Fruit fly (Drosophila melanogaster): Measurements from ENCODE around the gene Mp.

- no peak for TF ChIP-seq Hmx (GFP tag; optimal IDR thresholded peaks at IDR 0.05)
- TF ChIP-seq CG10147 (GFP tag; optimal IDR thresholded peaks at IDR 0.05) = no peak
- TF ChIP-seq grn (GFP tag; optimal IDR thresholded peaks at IDR 0.05) = no peak
- TF ChIP-seq so (GFP tag; IDR thresholded peaks at IDR 0.05) = no peak
- TF ChIP-seq CG1832 (GFP tag; optimal IDR thresholded peaks at IDR 0.05) = no peak
- TF ChIP-seq CG34224 (GFP tag; IDR thresholded peaks at IDR 0.05; ENCODE audit: partially characterized antibody) = no peak
- TF ChIP-seq ro (GFP tag; IDR thresholded peaks at IDR 0.05) = no peak
- no peak for TF ChIP-seq CG1603 (tag; optimal IDR thresholded peaks at IDR 0.05)
- no peak for TF ChIP-seq CG11093 (GFP tag; IDR thresholded peaks at IDR 0.05)
- TF ChIP-seq CG31365 (tag; optimal IDR thresholded peaks at IDR 0.05) = no peak
- TF ChIP-seq lab (GFP tag; optimal IDR thresholded peaks at IDR 0.05) = no peak
- no peak for TF ChIP-seq NK7.1 (GFP tag; optimal IDR thresholded peaks at IDR 0.05)
- no peak for TF ChIP-seq Dbx (GFP tag; IDR thresholded peaks at IDR 0.05)
- TF ChIP-seq nau (GFP tag; optimal IDR thresholded peaks at IDR 0.05) = no peak
Measured at dm6 chr3L:7037843-7038242, 39.2 kb downstream of the Mp start.
